Fruit fly (Drosophila melanogaster): ENCODE results near the gene IM33.

IM33 gene

dm6 chr2L:3648173-3648972 is 48.1 kb downstream of the IM33 start:
- TF ChIP-seq Hnf4 (GFP tag; optimal IDR thresholded peaks at IDR 0.05) (peak; percentile 18), sage (GFP tag; optimal IDR thresholded peaks at IDR 0.05) (peak; percentile 67), lola (GFP tag; optimal IDR thresholded peaks at IDR 0.05) (no peak), CrebA (GFP tag; optimal IDR thresholded peaks at IDR 0.05; ENCODE audit: borderline replicate concordance) (peak; percentile 40), woc (GFP tag; optimal IDR thresholded peaks at IDR 0.05) (peak; percentile 27), HLH106 (tag; optimal IDR thresholded peaks at IDR 0.05) (no peak), brk (GFP tag; optimal IDR thresholded peaks at IDR 0.05) (peak; percentile 87)

dm6 chr2L:3647521-3648172 is 48.8 kb downstream of the IM33 start:
- TF ChIP-seq sv (GFP tag; optimal IDR thresholded peaks at IDR 0.05) = no peak
- TF ChIP-seq Hnf4 (GFP tag; optimal IDR thresholded peaks at IDR 0.05) = peak; percentile 83
- no peak for TF ChIP-seq pan (optimal IDR thresholded peaks at IDR 0.05)
- no peak for TF ChIP-seq Mio (GFP tag; optimal IDR thresholded peaks at IDR 0.05)
- peak; percentile 80 for TF ChIP-seq HLH106 (tag; optimal IDR thresholded peaks at IDR 0.05)
- TF ChIP-seq dl (GFP tag; optimal IDR thresholded peaks at IDR 0.05; ENCODE audit: insufficient read depth in 1 of 2, partially characterized antibody in 2 of 2) = no peak
- TF ChIP-seq psq (GFP tag; optimal IDR thresholded peaks at IDR 0.05) = peak; percentile 71
- TF ChIP-seq jim (GFP tag; optimal IDR thresholded peaks at IDR 0.05) = no peak
- TF ChIP-seq CG9705 (GFP tag; optimal IDR thresholded peaks at IDR 0.05) = no peak
- TF ChIP-seq Dif (GFP tag; optimal IDR thresholded peaks at IDR 0.05; ENCODE audit: partially characterized antibody) = no peak
- TF ChIP-seq ey (GFP tag; optimal IDR thresholded peaks at IDR 0.05) = peak; percentile 60
- no peak for TF ChIP-seq Vsx2 (GFP tag; optimal IDR thresholded peaks at IDR 0.05; ENCODE audit: partially characterized antibody)
- TF ChIP-seq CrebA (GFP tag; optimal IDR thresholded peaks at IDR 0.05; ENCODE audit: borderline replicate concordance) = peak; percentile 22
- no peak for TF ChIP-seq woc (GFP tag; optimal IDR thresholded peaks at IDR 0.05)
- no peak for TF ChIP-seq N (GFP tag; optimal IDR thresholded peaks at IDR 0.05)
- TF ChIP-seq lola (GFP tag; optimal IDR thresholded peaks at IDR 0.05) = no peak
- TF ChIP-seq Hr78 (GFP tag; optimal IDR thresholded peaks at IDR 0.05) = no peak
- peak; percentile 8 for TF ChIP-seq sage (GFP tag; optimal IDR thresholded peaks at IDR 0.05)
- peak; percentile 70 for TF ChIP-seq h (GFP tag; optimal IDR thresholded peaks at IDR 0.05)
- TF ChIP-seq Rel (GFP tag; optimal IDR thresholded peaks at IDR 0.05) = no peak
- TF ChIP-seq Rel (tag; optimal IDR thresholded peaks at IDR 0.05) = peak; percentile 17
- TF ChIP-seq dmrt93B (GFP tag; optimal IDR thresholded peaks at IDR 0.05) = peak; percentile 54
- TF ChIP-seq dsf (GFP tag; optimal IDR thresholded peaks at IDR 0.05; ENCODE audit: borderline replicate concordance) = peak; percentile 67
- no peak for TF ChIP-seq Abd-B (GFP tag; optimal IDR thresholded peaks at IDR 0.05)
- no peak for TF ChIP-seq Dfd (GFP tag; optimal IDR thresholded peaks at IDR 0.05)
- TF ChIP-seq br (GFP tag; optimal IDR thresholded peaks at IDR 0.05) = peak; percentile 83
- peak; percentile 84 for TF ChIP-seq Sp1 (GFP tag; optimal IDR thresholded peaks at IDR 0.05)
- TF ChIP-seq fru (GFP tag; optimal IDR thresholded peaks at IDR 0.05) = peak; percentile 50
- peak; percentile 71 for TF ChIP-seq brk (GFP tag; optimal IDR thresholded peaks at IDR 0.05)
- peak; percentile 84 for TF ChIP-seq OdsH (GFP tag; optimal IDR thresholded peaks at IDR 0.05)
- TF ChIP-seq usp (GFP tag; optimal IDR thresholded peaks at IDR 0.05) = no peak
- no peak for TF ChIP-seq CG32264 (GFP tag; optimal IDR thresholded peaks at IDR 0.05)
- TF ChIP-seq Jra (GFP tag; optimal IDR thresholded peaks at IDR 0.05) = peak; percentile 26
- peak in 1 of 2 experiments; percentile 69 for TF ChIP-seq foxo (GFP tag; optimal IDR thresholded peaks at IDR 0.05)
- peak; percentile 4 for TF ChIP-seq Hr83 (GFP tag; optimal IDR thresholded peaks at IDR 0.05; ENCODE audit: poor library complexity, severe bottlenecking)
- TF ChIP-seq tai (GFP tag; optimal IDR thresholded peaks at IDR 0.05) = peak; percentile 24
- no peak for TF ChIP-seq GATAd (GFP tag; optimal IDR thresholded peaks at IDR 0.05)
- peak; percentile 74 for TF ChIP-seq rgr (GFP tag; optimal IDR thresholded peaks at IDR 0.05)
- TF ChIP-seq Myc (optimal IDR thresholded peaks at IDR 0.05) = no peak

All from whole organism, wandering third instar larva.